Fruit fly (Drosophila melanogaster): ENCODE data around the gene Ubr3.

Ubr3 gene

dm6 chrX:7986551-7986950, 50.9 kb downstream of the Ubr3 start (continued):
- peak; percentile 52; the same call in 2 of the 3 replicates for TF ChIP-seq ci (GFP tag; IDR thresholded peaks at IDR 0.05)
- no peak for TF ChIP-seq toy (GFP tag; IDR thresholded peaks at IDR 0.05)
- no peak for TF ChIP-seq zfh2 (GFP tag; optimal IDR thresholded peaks at IDR 0.05)
- peak; percentile 13 for TF ChIP-seq CG1603 (tag; optimal IDR thresholded peaks at IDR 0.05)
- TF ChIP-seq Myb (GFP tag; optimal IDR thresholded peaks at IDR 0.05): peak; percentile 81
- TF ChIP-seq CG10565 (GFP tag; optimal IDR thresholded peaks at IDR 0.05): no peak
- TF ChIP-seq Oli (tag; optimal IDR thresholded peaks at IDR 0.05): no peak
- TF ChIP-seq pzg (GFP tag; optimal IDR thresholded peaks at IDR 0.05): peak; percentile 17
- no peak for TF ChIP-seq CG12391 (tag; optimal IDR thresholded peaks at IDR 0.05)
- TF ChIP-seq ERR (GFP tag; optimal IDR thresholded peaks at IDR 0.05): no peak
- peak; percentile 58 for TF ChIP-seq E2f2 (GFP tag; IDR thresholded peaks at IDR 0.05)
- no peak for TF ChIP-seq chm (GFP tag; IDR thresholded peaks at IDR 0.05)
- no peak for TF ChIP-seq pnt (GFP tag; optimal IDR thresholded peaks at IDR 0.05)
- TF ChIP-seq Dp (GFP tag; optimal IDR thresholded peaks at IDR 0.05): peak; percentile 43
- peak; percentile 64 for TF ChIP-seq stwl (tag; optimal IDR thresholded peaks at IDR 0.05)
- no peak for TF ChIP-seq Gsc (GFP tag; IDR thresholded peaks at IDR 0.05)
- no peak for TF ChIP-seq Lim3 (GFP tag; IDR thresholded peaks at IDR 0.05)
- TF ChIP-seq GATAe (GFP tag; conservative IDR thresholded peaks at IDR 0.05): no peak
- TF ChIP-seq CG8290 (GFP tag; optimal IDR thresholded peaks at IDR 0.05): no peak
- TF ChIP-seq CG8290 (tag; optimal IDR thresholded peaks at IDR 0.05): no peak
- no peak for TF ChIP-seq ttk (GFP tag; IDR thresholded peaks at IDR 0.05)
- TF ChIP-seq Chrac-16 (GFP tag; optimal IDR thresholded peaks at IDR 0.05): no peak
- no peak for TF ChIP-seq sqz (GFP tag; optimal IDR thresholded peaks at IDR 0.05)
- no peak for TF ChIP-seq pan (optimal IDR thresholded peaks at IDR 0.05)
- TF ChIP-seq pan (GFP tag; optimal IDR thresholded peaks at IDR 0.05 in 1 of 2, IDR thresholded peaks at IDR 0.05 in 1 of 2): no peak
- peak; percentile 61 for TF ChIP-seq phol (tag; optimal IDR thresholded peaks at IDR 0.05)

dm6 chrX:7995171-7995747, 59.6 kb downstream of the Ubr3 start, which contains the start of gene Tbh:
Gene Tbh (plus strand): TSS chrX:7995697.
- TF ChIP-seq CG4617 (GFP tag; optimal IDR thresholded peaks at IDR 0.05; ENCODE audit: borderline replicate concordance): no peak
- no peak for TF ChIP-seq CG7963 (GFP tag; IDR thresholded peaks at IDR 0.05; ENCODE audit: partially characterized antibody)
- TF ChIP-seq CG4282 (GFP tag; optimal IDR thresholded peaks at IDR 0.05): no peak
- no peak for TF ChIP-seq nom (GFP tag; optimal IDR thresholded peaks at IDR 0.05)
- TF ChIP-seq chn (GFP tag; optimal IDR thresholded peaks at IDR 0.05): no peak
- no peak for TF ChIP-seq ken (GFP tag; IDR thresholded peaks at IDR 0.05)
- TF ChIP-seq chinmo (GFP tag; IDR thresholded peaks at IDR 0.05; ENCODE audit: partially characterized antibody): no peak
- no peak for TF ChIP-seq CG14014 (GFP tag; IDR thresholded peaks at IDR 0.05)
- no peak for TF ChIP-seq hb (GFP tag; IDR thresholded peaks at IDR 0.05; ENCODE audit: partially characterized antibody)
- TF ChIP-seq abd-A (tag; optimal IDR thresholded peaks at IDR 0.05): peak; percentile 56
- TF ChIP-seq chm (GFP tag; IDR thresholded peaks at IDR 0.05): no peak
- TF ChIP-seq CG3065 (GFP tag; optimal IDR thresholded peaks at IDR 0.05): no peak
- TF ChIP-seq Mrtf (GFP tag; IDR thresholded peaks at IDR 0.05): no peak
- no peak for TF ChIP-seq GATAe (GFP tag; conservative IDR thresholded peaks at IDR 0.05)
- TF ChIP-seq caup (GFP tag; optimal IDR thresholded peaks at IDR 0.05; ENCODE audit: severe bottlenecking): peak; percentile 29
- TF ChIP-seq CG33213 (GFP tag; optimal IDR thresholded peaks at IDR 0.05): no peak
- TF ChIP-seq CG5245 (GFP tag; optimal IDR thresholded peaks at IDR 0.05): no peak
- no peak for TF ChIP-seq Neu2 (GFP tag; optimal IDR thresholded peaks at IDR 0.05; ENCODE audit: borderline replicate concordance)
- peak; percentile 20; the same call in 1 of the 2 replicates for TF ChIP-seq CG32532 (GFP tag; IDR thresholded peaks at IDR 0.05)
- TF ChIP-seq Eip74EF (GFP tag; optimal IDR thresholded peaks at IDR 0.05): no peak
- TF ChIP-seq tgo (GFP tag; IDR thresholded peaks at IDR 0.05): 0 out of 3 replicates have a peak, but pooled peaks have one; percentile 25
- TF ChIP-seq pros (GFP tag; optimal IDR thresholded peaks at IDR 0.05): no peak
- peak; percentile 43 for TF ChIP-seq CG12659 (GFP tag; optimal IDR thresholded peaks at IDR 0.05)
- peak; percentile 17 for TF ChIP-seq CG15601 (tag; optimal IDR thresholded peaks at IDR 0.05)
- no peak for TF ChIP-seq Sry-β (GFP tag; optimal IDR thresholded peaks at IDR 0.05)
- TF ChIP-seq fd3F (GFP tag; optimal IDR thresholded peaks at IDR 0.05): peak; percentile 9
- no peak for TF ChIP-seq jigr1 (GFP tag; IDR thresholded peaks at IDR 0.05)

Measured in whole organism, embryonic.